Worm (Caenorhabditis elegans) whole organism, late embryonic: ENCODE measurements around the gene F52G3.7.
A peak's percentile ranks its signal among the peaks of the same experiment; 100 is the strongest.

Experiments used
- F13H6.1 ChIP-seq: sonication (generic microtip); optimal IDR thresholded peaks from 2 replicates; lab custom pipeline; 2016; ENCODE audit warnings: missing genetic modification characterization, missing compliant biosample characterization
- Y22D7AL.16 ChIP-seq: sonication (generic microtip); optimal IDR thresholded peaks from 2 replicates; lab custom pipeline; 2016; ENCODE audit warnings: missing genetic modification characterization, missing compliant biosample characterization
- ahr-1 ChIP-seq: sonication (generic microtip); optimal IDR thresholded peaks from 2 replicates; lab custom pipeline; 2016; ENCODE audit warnings: missing genetic modification characterization, missing compliant biosample characterization
- ceh-14 ChIP-seq: sonication (generic microtip); optimal IDR thresholded peaks from 2 replicates; lab custom pipeline; 2016; ENCODE audit warnings: missing genotype, missing genetic modification characterization, missing compliant biosample characterization
- ceh-18 ChIP-seq: sonication (generic microtip); optimal IDR thresholded peaks from 2 replicates; lab custom pipeline; 2016; ENCODE audit warnings: missing genetic modification characterization, missing compliant biosample characterization
- ceh-19 ChIP-seq: fragments of 200-800 bp; sonication (Bioruptor generic); optimal IDR thresholded peaks from 2 replicates; lab custom pipeline; 2018; ENCODE audit warnings: mild to moderate bottlenecking, missing genetic modification characterization, missing compliant biosample characterization
- ceh-2 ChIP-seq: sonication (generic microtip); optimal IDR thresholded peaks from 2 replicates; lab custom pipeline; 2016; ENCODE audit warnings: missing genotype, missing genetic modification characterization, missing compliant biosample characterization
- ceh-30 ChIP-seq: fragments of 150-350 bp; optimal IDR thresholded peaks from 2 replicates; lab custom pipeline; 2014; ENCODE audit warnings: missing biosample characterization, missing genetic modification characterization
- ceh-31 ChIP-seq: sonication (generic microtip); optimal IDR thresholded peaks from 2 replicates; lab custom pipeline; 2016; ENCODE audit warnings: missing genetic modification characterization, missing compliant biosample characterization
- ceh-34 ChIP-seq: sonication (generic microtip); optimal IDR thresholded peaks from 2 replicates; lab custom pipeline; 2016; ENCODE audit warnings: mild to moderate bottlenecking, missing genetic modification characterization, missing compliant biosample characterization
- ceh-45 ChIP-seq: fragments of 200-800 bp; sonication (Bioruptor generic); IDR thresholded peaks from 2 replicates; pipeline ENCODE4 v1.3.6; 2022; ENCODE audit warnings: missing genetic modification reagents, missing genetic modification characterization, missing compliant biosample characterization
- ceh-6 ChIP-seq: fragments of 200-800 bp; sonication (Bioruptor generic); optimal IDR thresholded peaks from 2 replicates; lab custom pipeline; 2018; ENCODE audit warnings: mild to moderate bottlenecking, missing genetic modification characterization, missing compliant biosample characterization
- dmd-4 ChIP-seq: sonication (generic microtip); optimal IDR thresholded peaks from 2 replicates; lab custom pipeline; 2016; ENCODE audit warnings: borderline replicate concordance, missing genetic modification characterization, missing compliant biosample characterization
- dve-1 ChIP-seq: sonication (generic microtip); optimal IDR thresholded peaks from 2 replicates; lab custom pipeline; 2017; ENCODE audit warnings: antibody characterized with exemption, mild to moderate bottlenecking, missing genetic modification characterization, missing compliant biosample characterization
- elt-2 ChIP-seq: sonication (generic microtip); optimal IDR thresholded peaks from 2 replicates; lab custom pipeline; 2016; ENCODE audit warnings: missing genetic modification reagents, missing genetic modification characterization, missing compliant biosample characterization
- elt-4 ChIP-seq: sonication (generic microtip); optimal IDR thresholded peaks from 2 replicates; lab custom pipeline; 2016; ENCODE audit warnings: missing genetic modification characterization, missing compliant biosample characterization
- ets-4 ChIP-seq: sonication (generic microtip); optimal IDR thresholded peaks from 2 replicates; lab custom pipeline; 2016; ENCODE audit warnings: missing genetic modification characterization, missing compliant biosample characterization
- fax-1 ChIP-seq: sonication (generic microtip); optimal IDR thresholded peaks from 2 replicates; lab custom pipeline; 2016; ENCODE audit warnings: missing genotype, missing genetic modification characterization, missing compliant biosample characterization
- hlh-15 ChIP-seq: sonication (generic microtip); optimal IDR thresholded peaks from 2 replicates; lab custom pipeline; 2016; ENCODE audit warnings: missing genetic modification characterization, missing compliant biosample characterization
- hlh-6 ChIP-seq: sonication (generic microtip); optimal IDR thresholded peaks from 2 replicates; lab custom pipeline; 2016; ENCODE audit warnings: missing genotype, missing genetic modification characterization, missing compliant biosample characterization
- lin-11 ChIP-seq: fragments of 200-800 bp; sonication (Bioruptor generic); optimal IDR thresholded peaks from 2 replicates; lab custom pipeline; 2018; ENCODE audit warnings: mild to moderate bottlenecking, missing genetic modification characterization, missing compliant biosample characterization
- nfya-1 ChIP-seq: sonication (generic microtip); optimal IDR thresholded peaks from 2 replicates; lab custom pipeline; 2017; ENCODE audit warnings: missing genetic modification characterization, mild to moderate bottlenecking, missing compliant biosample characterization, antibody characterized with exemption, moderate library complexity
- nhr-11 ChIP-seq: fragments of 150-350 bp; optimal IDR thresholded peaks from 2 replicates; lab custom pipeline; 2014; ENCODE audit warnings: missing biosample characterization, missing genetic modification characterization
- pat-9 ChIP-seq: fragments of 200-800 bp; sonication (Bioruptor generic); optimal IDR thresholded peaks from 2 replicates; lab custom pipeline; 2018; ENCODE audit warnings: mild to moderate bottlenecking, missing genetic modification characterization, moderate library complexity, missing compliant biosample characterization
- pax-1 ChIP-seq: fragments of 150-350 bp; optimal IDR thresholded peaks from 2 replicates; lab custom pipeline; 2014; ENCODE audit warnings: missing biosample characterization, missing genetic modification characterization
- pha-2 ChIP-seq: sonication (generic microtip); optimal IDR thresholded peaks from 2 replicates; lab custom pipeline; 2017; ENCODE audit warnings: mild to moderate bottlenecking, missing genetic modification characterization, missing compliant biosample characterization
- rnt-1 ChIP-seq: sonication (generic microtip); optimal IDR thresholded peaks from 2 replicates; lab custom pipeline; 2016; ENCODE audit warnings: missing genetic modification characterization, missing compliant biosample characterization
- syd-9 ChIP-seq: sonication (generic microtip); optimal IDR thresholded peaks from 2 replicates; lab custom pipeline; 2016; ENCODE audit warnings: mild to moderate bottlenecking, missing genetic modification characterization, moderate library complexity, missing compliant biosample characterization
- unc-3 ChIP-seq, 2 experiments: fragments of 200-800 bp in 1 of 2; sonication (Bioruptor generic) in 1 of 2; sonication (generic microtip) in 1 of 2; conservative IDR thresholded peaks in 1 of 2; optimal IDR thresholded peaks in 1 of 2; 2 replicates each; pipeline versions ENCODE4 v1.3.6 to Lab custom; 2016 to 2022; ENCODE audit warnings: missing compliant biosample characterization in 2 of 2, missing genetic modification characterization in 2 of 2, missing genetic modification reagents in 1 of 2
- unc-42 ChIP-seq: sonication (generic microtip); optimal IDR thresholded peaks from 2 replicates; lab custom pipeline; 2016; ENCODE audit warnings: missing genotype, missing genetic modification characterization, missing compliant biosample characterization

Gene F52G3.7

DNA sequence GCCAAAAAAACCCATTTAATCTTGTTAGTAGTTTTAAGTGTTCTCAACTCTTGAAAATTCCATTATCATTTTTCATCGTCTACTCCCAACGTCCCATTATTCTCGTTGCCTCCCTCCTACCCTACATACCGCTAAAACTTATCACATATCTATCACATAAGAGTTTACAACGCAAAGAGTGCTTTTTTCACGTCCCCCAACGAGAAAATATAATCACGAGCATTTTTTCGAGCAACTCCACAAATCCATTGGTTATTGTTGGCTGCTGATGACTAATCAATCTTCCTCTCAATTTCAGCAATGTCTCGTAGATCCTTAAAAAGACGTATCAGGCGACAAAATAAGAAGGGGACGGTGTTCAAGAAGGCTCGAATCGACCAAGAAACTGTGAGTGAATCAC is 14.6 kb downstream of the F52G3.7 start, which contains the start of gene mbl-1:
Gene mbl-1 (plus strand): TSS at position 301 of the 400 bp plus-strand sequence.
- TF ChIP-seq ceh-6 (GFP tag; lab: Kevin White, UChicago), result no peak
- TF ChIP-seq ceh-30 (tag; lab: Kevin White, UChicago), result no peak
- TF ChIP-seq ahr-1 (tag; lab: Kevin White, UChicago), result no peak
- TF ChIP-seq ceh-18 (tag; lab: Kevin White, UChicago), result no peak
- TF ChIP-seq ceh-14, result no peak
- TF ChIP-seq ceh-45 (GFP tag; lab: Robert Waterston, UW), result no peak
- no peak for TF ChIP-seq unc-42 (tag; lab: Kevin White, UChicago)
- no peak for TF ChIP-seq lin-11 (tag; lab: Kevin White, UChicago)
- TF ChIP-seq dmd-4 (tag; lab: Kevin White, UChicago), result no peak
- no peak for TF ChIP-seq ceh-19 (GFP tag; lab: Kevin White, UChicago)
- TF ChIP-seq pax-1 (tag; lab: Kevin White, UChicago), result no peak
- TF ChIP-seq hlh-15 (tag; lab: Kevin White, UChicago), result no peak
- TF ChIP-seq Y22D7AL.16, result no peak

DNA sequence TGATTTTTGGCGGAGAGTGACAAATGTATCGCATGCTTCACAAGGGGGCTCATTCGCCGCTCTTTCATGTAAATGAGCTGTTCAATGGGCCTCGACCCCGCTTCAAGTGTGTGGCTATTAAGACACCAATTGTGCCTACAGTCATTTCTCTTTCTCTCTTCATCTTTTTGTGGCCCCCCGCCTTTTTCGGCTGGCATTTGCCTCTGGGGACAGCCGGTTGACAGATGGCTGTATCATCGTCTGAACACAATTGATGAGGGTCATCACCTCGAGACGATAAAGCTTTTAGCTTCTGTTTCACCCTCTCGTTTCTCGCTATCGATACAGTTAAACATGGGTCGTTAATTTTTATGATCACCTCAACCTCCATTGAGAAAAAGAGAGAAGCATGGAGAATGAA is 24.6 kb downstream of the F52G3.7 start:
- no peak for TF ChIP-seq ets-4 (tag; lab: Kevin White, UChicago)
- TF ChIP-seq ceh-19 (GFP tag; lab: Kevin White, UChicago), result no peak
- TF ChIP-seq unc-3 (GFP tag; conservative IDR thresholded peaks at IDR 0.05; lab: Robert Waterston, UW), result no peak
- peak; percentile 18 for TF ChIP-seq unc-3 (tag; optimal IDR thresholded peaks at IDR 0.05; lab: Kevin White, UChicago)
- TF ChIP-seq elt-2 (tag; lab: Kevin White, UChicago), result no peak
- no peak for TF ChIP-seq ceh-34 (tag; lab: Kevin White, UChicago)

DNA sequence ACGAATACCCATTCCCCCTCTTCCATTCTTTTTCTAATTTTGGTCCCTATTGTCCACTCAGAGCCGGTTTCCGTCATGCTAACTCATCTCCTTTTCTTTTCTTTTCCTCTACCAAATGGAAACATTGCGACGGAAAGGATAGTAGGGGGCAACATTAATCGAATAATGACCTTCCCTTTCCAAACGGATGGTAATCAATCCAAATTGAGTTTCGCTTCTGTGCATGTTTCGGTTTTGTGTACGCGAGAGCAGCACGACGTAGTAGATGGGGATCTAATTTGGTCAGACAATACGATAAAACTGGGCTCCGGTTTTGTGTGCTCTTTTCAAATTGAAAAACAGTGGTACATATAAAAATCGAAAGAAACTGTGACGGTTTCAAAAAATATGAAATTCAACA is 27.7 kb downstream of the F52G3.7 start:
- no peak for TF ChIP-seq elt-4 (tag; lab: Kevin White, UChicago)
- peak; percentile 100 for TF ChIP-seq unc-42 (tag; lab: Kevin White, UChicago)
- TF ChIP-seq F13H6.1, result no peak
- no peak for TF ChIP-seq ceh-6 (GFP tag; lab: Kevin White, UChicago)
- TF ChIP-seq ceh-14, result peak; percentile 18
- peak; percentile 80 for TF ChIP-seq ceh-31 (tag; lab: Kevin White, UChicago)
- TF ChIP-seq fax-1, result no peak
- no peak for TF ChIP-seq syd-9 (tag; lab: Kevin White, UChicago)
- TF ChIP-seq nfya-1 (tag; lab: Kevin White, UChicago), result peak; percentile 10
- TF ChIP-seq ceh-2 (tag; lab: Kevin White, UChicago), result no peak

- TF ChIP-seq ceh-45 (GFP tag; lab: Robert Waterston, UW) (no peak), nhr-11 (no peak), ets-4 (tag; lab: Kevin White, UChicago) (no peak), unc-3 (GFP tag; conservative IDR thresholded peaks at IDR 0.05; lab: Robert Waterston, UW) (no peak), unc-3 (tag; optimal IDR thresholded peaks at IDR 0.05; lab: Kevin White, UChicago) (no peak)
Observed at ce11 chrX:16993524-16993923, 29.8 kb downstream of the F52G3.7 start.

DNA sequence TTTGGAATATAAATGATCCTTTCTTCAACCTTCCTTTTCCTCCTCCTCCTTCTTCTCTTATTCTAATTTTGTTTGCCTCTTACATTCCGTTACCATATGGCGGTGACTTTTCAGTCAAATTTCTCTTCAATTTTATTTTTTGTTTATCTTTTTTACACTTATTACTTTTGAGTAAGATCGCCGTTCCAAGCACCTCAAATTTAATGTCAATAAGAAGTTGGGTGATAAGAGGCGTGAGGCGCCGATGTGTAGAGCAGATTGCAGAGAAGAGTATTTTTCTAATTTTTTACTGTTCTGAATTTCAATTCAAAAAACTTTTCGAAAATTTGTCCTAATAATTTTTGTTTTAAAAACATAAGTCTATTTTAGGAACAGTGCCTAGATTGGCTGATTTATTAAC is 30.7 kb downstream of the F52G3.7 start:
- TF ChIP-seq F13H6.1 (no peak), rnt-1 (tag; lab: Kevin White, UChicago) (no peak), nhr-11 (no peak), hlh-6 (tag; lab: Kevin White, UChicago) (no peak), dve-1 (tag; lab: Kevin White, UChicago) (no peak), pat-9 (tag; lab: Kevin White, UChicago) (no peak), ahr-1 (tag; lab: Kevin White, UChicago) (no peak), pha-2 (no peak)
- TF ChIP-seq, all 69 proteins: peak for 0
